Worm (Caenorhabditis elegans) whole organism, mixed stage, embryonic: Measurements from ENCODE around the gene C30H6.5.

Source experiments
- blmp-1 ChIP-seq: fragments of 150-350 bp; optimal IDR thresholded peaks from 2 replicates; lab custom pipeline; 2014; ENCODE audit warnings: missing biosample characterization, missing genetic modification characterization
- nhr-237 ChIP-seq: fragments of 150-350 bp; optimal IDR thresholded peaks from 2 replicates; lab custom pipeline; 2014; ENCODE audit warnings: missing biosample characterization, missing genetic modification characterization
- nhr-28 ChIP-seq: fragments of 150-350 bp; optimal IDR thresholded peaks from 2 replicates; lab custom pipeline; 2014; ENCODE audit warnings: missing biosample characterization, missing genetic modification characterization
- nhr-76 ChIP-seq: sonication (generic microtip); optimal IDR thresholded peaks from 2 replicates; lab custom pipeline; 2017; ENCODE audit warnings: missing biosample characterization, missing genetic modification characterization
- pha-4 ChIP-seq: fragments of 150-350 bp; optimal IDR thresholded peaks from 2 replicates; lab custom pipeline; 2018; ENCODE audit warnings: missing biosample characterization, missing genetic modification reagents, missing genetic modification characterization

- TF ChIP-seq nhr-76 (tag; lab: Kevin White, UChicago): no peak
- TF ChIP-seq nhr-237 (tag; lab: Kevin White, UChicago): no peak
- no peak for TF ChIP-seq pha-4 (tag; lab: Kevin White, UChicago)
- no peak for TF ChIP-seq nhr-28
- TF ChIP-seq blmp-1: no peak
Observed at ce11 chrIV:17351586-17351985, 20.0 kb upstream of the C30H6.5 start, which contains the start of gene clec-199.
